Worm (Caenorhabditis elegans): ENCODE data around the gene sre-35.

sre-35 gene

DNA sequence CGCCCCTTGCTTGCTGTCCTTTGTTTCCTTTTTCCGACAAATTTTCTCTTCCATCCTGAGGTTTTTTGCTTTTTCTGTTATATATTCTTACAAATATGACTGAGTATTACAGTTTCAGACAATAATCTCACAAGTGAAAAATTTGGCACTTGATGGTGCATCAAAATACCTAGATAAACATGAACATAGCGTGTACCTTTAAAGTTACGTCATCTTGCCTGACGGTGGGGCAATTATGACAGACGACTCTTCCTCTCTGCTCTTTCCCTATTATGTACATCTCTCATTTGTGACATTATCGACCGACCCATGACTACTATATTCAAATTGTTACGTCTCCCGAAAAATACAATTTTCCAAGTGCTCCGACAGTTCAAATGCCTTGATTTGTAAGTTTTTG lies 30.0 kb upstream of the sre-35 start, which contains the start of gene fbxb-102:
TSS of gene fbxb-102 (plus strand) at position 301 of the 400 bp plus-strand sequence.
- no peak for TF ChIP-seq T22C8.4 (GFP tag; IDR thresholded peaks at IDR 0.05)
- TF ChIP-seq ztf-23 (GFP tag; IDR thresholded peaks at IDR 0.05), result no peak
- TF ChIP-seq med-1 (GFP tag; optimal IDR thresholded peaks at IDR 0.05; ENCODE audit: insufficient read depth), result no peak
- no peak for TF ChIP-seq flt-1 (GFP tag; IDR thresholded peaks at IDR 0.05)
- no peak for TF ChIP-seq ztf-29 (GFP tag; IDR thresholded peaks at IDR 0.05)
- TF ChIP-seq cog-1 (tag; optimal IDR thresholded peaks at IDR 0.05), result no peak
- no peak for TF ChIP-seq ref-1 (GFP tag; conservative IDR thresholded peaks at IDR 0.05)
- TF ChIP-seq klf-2 (GFP tag; conservative IDR thresholded peaks at IDR 0.05), result no peak
- TF ChIP-seq tab-1 (GFP tag; IDR thresholded peaks at IDR 0.05), result no peak

- no peak for TF ChIP-seq T22C8.4 (GFP tag; IDR thresholded peaks at IDR 0.05)
- TF ChIP-seq klf-2 (GFP tag; conservative IDR thresholded peaks at IDR 0.05), result no peak
- no peak for TF ChIP-seq flt-1 (GFP tag; IDR thresholded peaks at IDR 0.05)
- no peak for TF ChIP-seq med-1 (GFP tag; optimal IDR thresholded peaks at IDR 0.05; ENCODE audit: insufficient read depth)
- TF ChIP-seq ref-1 (GFP tag; conservative IDR thresholded peaks at IDR 0.05), result no peak
- TF ChIP-seq cog-1 (tag; optimal IDR thresholded peaks at IDR 0.05), result no peak
- no peak for TF ChIP-seq ztf-29 (GFP tag; IDR thresholded peaks at IDR 0.05)
- no peak for TF ChIP-seq ztf-23 (GFP tag; IDR thresholded peaks at IDR 0.05)
- no peak for TF ChIP-seq tab-1 (GFP tag; IDR thresholded peaks at IDR 0.05)
Observed at ce11 chrII:12481645-12482044, 29.0 kb upstream of the sre-35 start.

DNA sequence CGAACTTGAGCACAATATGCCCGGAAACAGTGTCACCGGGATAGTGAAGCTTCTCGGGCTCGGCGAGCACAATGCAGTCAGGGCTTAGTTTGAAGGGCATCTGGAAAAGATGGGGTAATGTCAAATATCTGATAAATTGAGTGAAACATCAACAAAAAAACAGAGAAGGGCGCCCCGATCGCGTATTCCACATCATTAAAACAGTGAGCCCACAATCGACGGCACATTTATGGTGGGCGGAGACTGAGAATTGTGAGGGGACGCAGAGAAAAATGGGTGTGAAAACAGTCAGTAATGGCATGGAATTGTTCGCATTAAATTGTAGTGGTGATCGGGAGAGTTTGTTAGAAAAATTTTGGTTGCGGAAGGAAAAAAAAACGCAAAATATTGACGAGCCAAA lies 28.2 kb upstream of the sre-35 start, which contains the start of gene arrd-9:
TSS of gene arrd-9 (minus strand) at position 101 of the 400 bp plus-strand sequence.
- TF ChIP-seq med-1 (GFP tag; optimal IDR thresholded peaks at IDR 0.05; ENCODE audit: insufficient read depth) (no peak), T22C8.4 (GFP tag; IDR thresholded peaks at IDR 0.05) (no peak)

ce11 chrII:12473406-12473805 lies 20.8 kb upstream of the sre-35 start, which contains the start of gene srg-17:
TSS of gene srg-17 (plus strand) at chrII:12473706.
- TF ChIP-seq ztf-23 (GFP tag; IDR thresholded peaks at IDR 0.05), result no peak
- no peak for TF ChIP-seq ref-1 (GFP tag; conservative IDR thresholded peaks at IDR 0.05)
- TF ChIP-seq tab-1 (GFP tag; IDR thresholded peaks at IDR 0.05), result no peak
- TF ChIP-seq med-1 (GFP tag; optimal IDR thresholded peaks at IDR 0.05; ENCODE audit: insufficient read depth), result no peak
- TF ChIP-seq cog-1 (tag; optimal IDR thresholded peaks at IDR 0.05), result no peak
- no peak for TF ChIP-seq flt-1 (GFP tag; IDR thresholded peaks at IDR 0.05)
- no peak for TF ChIP-seq T22C8.4 (GFP tag; IDR thresholded peaks at IDR 0.05)
- TF ChIP-seq ztf-29 (GFP tag; IDR thresholded peaks at IDR 0.05), result no peak
- no peak for TF ChIP-seq klf-2 (GFP tag; conservative IDR thresholded peaks at IDR 0.05)

DNA sequence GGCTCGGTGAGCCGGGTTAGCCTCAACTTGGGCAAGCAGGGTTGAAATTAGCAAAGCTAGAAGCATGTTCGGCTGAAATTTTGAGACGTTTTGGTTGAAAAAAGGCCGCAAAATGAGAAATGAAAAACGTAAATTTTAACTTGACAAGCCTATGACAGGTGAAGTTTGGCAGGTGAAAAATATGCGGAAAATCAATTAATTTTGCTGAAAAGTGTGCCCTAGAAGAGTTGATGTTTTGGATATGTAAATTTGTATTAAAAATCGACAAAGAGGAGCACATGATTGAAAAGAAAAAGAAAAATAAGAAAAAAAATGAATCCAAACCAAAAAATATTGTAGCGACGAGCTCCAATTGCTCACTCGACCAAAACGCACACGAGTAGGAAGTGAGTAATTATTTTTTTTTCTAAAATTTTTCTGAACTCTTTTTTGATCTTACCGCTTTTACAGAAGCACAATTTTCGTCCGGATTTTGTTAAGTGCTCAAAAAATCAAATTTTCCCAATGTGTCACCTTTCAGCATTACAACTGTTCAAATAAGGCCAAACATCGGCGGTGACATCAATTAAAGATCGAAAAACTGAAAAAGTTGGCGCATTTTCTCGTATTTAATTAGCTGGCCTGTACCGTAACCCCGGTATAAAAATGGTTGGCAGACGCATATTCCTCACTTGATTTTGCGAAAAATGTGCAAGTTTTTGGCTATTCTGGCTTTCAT lies 18.6 kb upstream of the sre-35 start, which contains the start of the genes F15A4.5 and phat-8:
TSS of gene F15A4.5 (minus strand) at position 101 of the 718 bp plus-strand sequence.
TSS of gene phat-8 (plus strand) at position 668 of the 718 bp plus-strand sequence.
- TF ChIP-seq ztf-23 (GFP tag; IDR thresholded peaks at IDR 0.05) (no peak), tab-1 (GFP tag; IDR thresholded peaks at IDR 0.05) (no peak), cog-1 (tag; optimal IDR thresholded peaks at IDR 0.05) (no peak), klf-2 (GFP tag; conservative IDR thresholded peaks at IDR 0.05) (no peak), med-1 (GFP tag; optimal IDR thresholded peaks at IDR 0.05; ENCODE audit: insufficient read depth) (no peak), flt-1 (GFP tag; IDR thresholded peaks at IDR 0.05) (no peak), ref-1 (GFP tag; conservative IDR thresholded peaks at IDR 0.05) (no peak), ztf-29 (GFP tag; IDR thresholded peaks at IDR 0.05) (no peak), T22C8.4 (GFP tag; IDR thresholded peaks at IDR 0.05) (no peak)

DNA sequence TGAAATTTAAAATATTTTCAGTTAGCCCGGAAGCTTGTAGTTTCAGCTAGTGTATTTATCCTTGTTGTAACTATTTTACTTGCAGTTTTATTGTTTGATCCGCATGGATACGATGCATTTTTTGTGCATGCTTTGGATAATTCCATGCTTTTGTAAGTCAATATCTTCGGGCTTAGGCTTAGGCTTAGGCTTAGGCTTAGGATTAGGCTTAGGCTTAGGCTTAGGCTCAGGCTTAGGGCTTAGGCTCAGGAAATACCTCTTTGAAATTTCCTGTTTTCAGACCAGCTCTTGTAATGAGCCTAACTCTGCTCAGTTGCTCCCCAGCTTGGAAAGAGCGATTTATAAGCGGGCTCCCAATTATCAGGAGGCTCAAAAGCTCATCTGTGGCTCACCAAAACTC lies 14.4 kb upstream of the sre-35 start, which contains the start of gene srg-16:
TSS of gene srg-16 (plus strand) at position 87 of the 400 bp plus-strand sequence.
- TF ChIP-seq ztf-23 (GFP tag; IDR thresholded peaks at IDR 0.05) (no peak), tab-1 (GFP tag; IDR thresholded peaks at IDR 0.05) (no peak)

- TF ChIP-seq klf-2 (GFP tag; conservative IDR thresholded peaks at IDR 0.05), result no peak
- TF ChIP-seq T22C8.4 (GFP tag; IDR thresholded peaks at IDR 0.05), result no peak
- TF ChIP-seq ztf-23 (GFP tag; IDR thresholded peaks at IDR 0.05), result no peak
- no peak for TF ChIP-seq tab-1 (GFP tag; IDR thresholded peaks at IDR 0.05)
- TF ChIP-seq ref-1 (GFP tag; conservative IDR thresholded peaks at IDR 0.05), result no peak
- no peak for TF ChIP-seq med-1 (GFP tag; optimal IDR thresholded peaks at IDR 0.05; ENCODE audit: insufficient read depth)
- no peak for TF ChIP-seq flt-1 (GFP tag; IDR thresholded peaks at IDR 0.05)
- TF ChIP-seq ztf-29 (GFP tag; IDR thresholded peaks at IDR 0.05), result no peak
- TF ChIP-seq cog-1 (tag; optimal IDR thresholded peaks at IDR 0.05), result no peak
Observed at ce11 chrII:12465557-12465956, 12.9 kb upstream of the sre-35 start, which contains the start of gene sre-37. TSS of gene sre-37 (plus strand) at chrII:12465857.

- no peak for TF ChIP-seq ztf-23 (GFP tag; IDR thresholded peaks at IDR 0.05)
- no peak for TF ChIP-seq tab-1 (GFP tag; IDR thresholded peaks at IDR 0.05)
- no peak for TF ChIP-seq cog-1 (tag; optimal IDR thresholded peaks at IDR 0.05)
- no peak for TF ChIP-seq ztf-29 (GFP tag; IDR thresholded peaks at IDR 0.05)
- no peak for TF ChIP-seq flt-1 (GFP tag; IDR thresholded peaks at IDR 0.05)
- no peak; the same call in 1 of the 2 replicates for TF ChIP-seq T22C8.4 (GFP tag; IDR thresholded peaks at IDR 0.05)
- no peak for TF ChIP-seq ref-1 (GFP tag; conservative IDR thresholded peaks at IDR 0.05)
- no peak for TF ChIP-seq med-1 (GFP tag; optimal IDR thresholded peaks at IDR 0.05; ENCODE audit: insufficient read depth)
- TF ChIP-seq klf-2 (GFP tag; conservative IDR thresholded peaks at IDR 0.05), result no peak
Observed at ce11 chrII:12462244-12462643, 9.6 kb upstream of the sre-35 start, which contains the start of gene F15A4.2. TSS of gene F15A4.2 (plus strand) at chrII:12462544.

DNA sequence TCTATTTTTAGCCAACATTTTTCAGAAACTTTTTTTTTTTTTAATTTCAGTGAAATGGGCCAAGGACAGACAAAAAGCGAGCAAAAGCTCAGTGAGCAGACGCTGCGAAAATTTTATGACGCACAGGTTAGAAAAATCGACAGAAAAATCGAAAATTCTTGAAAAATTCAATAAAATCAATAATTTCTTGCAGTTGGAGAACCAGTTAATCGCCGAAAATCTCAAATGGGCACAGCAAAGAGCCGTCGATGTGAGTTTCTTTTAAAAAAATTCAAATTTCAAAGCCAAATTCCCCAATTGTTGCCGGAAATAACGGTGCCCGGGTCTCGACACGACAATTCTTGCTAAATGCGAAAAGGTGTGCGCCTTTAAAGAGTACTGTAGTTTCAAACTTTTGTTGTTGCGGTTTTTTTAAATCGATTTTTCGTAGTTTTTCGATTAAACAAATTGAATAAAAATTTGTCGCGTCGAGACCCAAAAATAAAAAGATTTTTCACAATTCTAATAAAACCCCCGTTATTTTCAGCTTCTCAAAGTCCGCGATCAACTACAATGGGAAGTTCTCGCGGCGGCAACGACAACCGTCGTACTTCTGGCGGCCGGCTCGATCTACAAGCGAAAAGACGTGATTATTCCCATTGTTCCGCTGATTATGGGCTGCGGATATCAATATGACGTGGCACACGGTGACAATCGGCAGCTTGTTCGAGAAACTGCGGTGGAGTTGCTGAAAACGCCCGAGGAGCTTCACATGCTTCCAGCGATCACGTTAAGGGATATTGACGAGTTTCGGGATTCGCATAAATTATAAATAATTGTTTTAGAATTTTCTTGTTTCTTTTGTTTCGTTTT lies 8.2 kb upstream of the sre-35 start, which contains the start of gene tag-280:
TSS of gene tag-280 (plus strand) at position 51 of the 852 bp plus-strand sequence.
- TF ChIP-seq cog-1 (tag; optimal IDR thresholded peaks at IDR 0.05) (no peak), med-1 (GFP tag; optimal IDR thresholded peaks at IDR 0.05; ENCODE audit: insufficient read depth) (no peak), ztf-23 (GFP tag; IDR thresholded peaks at IDR 0.05) (no peak), T22C8.4 (GFP tag; IDR thresholded peaks at IDR 0.05) (no peak), klf-2 (GFP tag; conservative IDR thresholded peaks at IDR 0.05) (no peak), flt-1 (GFP tag; IDR thresholded peaks at IDR 0.05) (no peak), tab-1 (GFP tag; IDR thresholded peaks at IDR 0.05) (no peak), ztf-29 (GFP tag; IDR thresholded peaks at IDR 0.05) (no peak)
